Worm (Caenorhabditis elegans): ENCODE data around the gene Y51B9A.6.

Gene Y51B9A.6

ce11 chrII:9377158-9377557, 25.8 kb downstream of the Y51B9A.6 start, which contains the start of gene C06C3.10:
C06C3.10 (minus strand) TSS chrII:9377258.
- no peak for TF ChIP-seq zip-4 (GFP tag; optimal IDR thresholded peaks at IDR 0.05)
- TF ChIP-seq ceh-8 (GFP tag; optimal IDR thresholded peaks at IDR 0.05): no peak
- TF ChIP-seq mdl-1 (tag; optimal IDR thresholded peaks at IDR 0.05): no peak
- no peak for TF ChIP-seq xbp-1 (tag; optimal IDR thresholded peaks at IDR 0.05)
- no peak for TF ChIP-seq sox-4 (tag; optimal IDR thresholded peaks at IDR 0.05)
- no peak for TF ChIP-seq lin-39 (tag; optimal IDR thresholded peaks at IDR 0.05)
- TF ChIP-seq nhr-90 (tag; optimal IDR thresholded peaks at IDR 0.05; ENCODE audit: poor library complexity): no peak
- no peak for TF ChIP-seq ceh-88 (GFP tag; IDR thresholded peaks at IDR 0.05)
- no peak for TF ChIP-seq hlh-4 (tag; optimal IDR thresholded peaks at IDR 0.05)
- TF ChIP-seq lin-35 (GFP tag; optimal IDR thresholded peaks at IDR 0.05): no peak
- TF ChIP-seq ceh-82 (tag; optimal IDR thresholded peaks at IDR 0.05): no peak
- no peak for TF ChIP-seq skn-1 (tag; optimal IDR thresholded peaks at IDR 0.05)
- TF ChIP-seq efl-3 (GFP tag; optimal IDR thresholded peaks at IDR 0.05): no peak
- TF ChIP-seq unc-62 (GFP tag; optimal IDR thresholded peaks at IDR 0.05): no peak
- no peak for TF ChIP-seq ztf-4 (tag; optimal IDR thresholded peaks at IDR 0.05)
- TF ChIP-seq pqm-1 (tag; optimal IDR thresholded peaks at IDR 0.05): no peak

ce11 chrII:9374807-9375206, 28.2 kb downstream of the Y51B9A.6 start, which contains the start of gene C06C3.12:
C06C3.12 (plus strand) TSS chrII:9375107.
- no peak for TF ChIP-seq fos-1 (tag; optimal IDR thresholded peaks at IDR 0.05)
- no peak for TF ChIP-seq pax-3 (tag; optimal IDR thresholded peaks at IDR 0.05)
- no peak for TF ChIP-seq aly-2 (tag; optimal IDR thresholded peaks at IDR 0.05)
- TF ChIP-seq xbp-1 (tag; optimal IDR thresholded peaks at IDR 0.05): no peak
- no peak for TF ChIP-seq nhr-11 (tag; optimal IDR thresholded peaks at IDR 0.05)

DNA sequence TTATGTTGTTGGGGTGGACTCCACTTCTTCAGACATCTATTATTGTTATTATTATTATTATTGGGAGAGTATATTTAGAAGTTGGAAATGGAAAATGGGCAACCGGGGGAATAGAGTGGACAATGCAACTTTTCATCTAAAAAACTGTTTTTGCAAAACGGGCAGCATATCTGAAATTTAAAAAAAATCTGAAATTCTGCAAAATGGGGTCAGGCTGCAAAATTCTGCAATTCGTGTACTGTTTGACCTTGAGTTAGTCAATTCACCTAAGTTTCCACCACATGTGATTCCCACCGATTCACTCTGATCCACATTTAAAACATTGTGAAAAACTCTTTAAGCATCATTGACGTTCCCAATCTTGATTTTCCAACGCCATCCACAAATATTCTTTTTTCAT, 30.0 kb downstream of the Y51B9A.6 start, which contains the start of gene C06C3.4:
TSS of gene C06C3.4 (plus strand) at position 301 of the 400 bp plus-strand sequence.
- TF ChIP-seq zip-4 (GFP tag; optimal IDR thresholded peaks at IDR 0.05) (no peak), fkh-8 (tag; optimal IDR thresholded peaks at IDR 0.05) (no peak), egl-27 (tag; optimal IDR thresholded peaks at IDR 0.05) (no peak), ceh-88 (GFP tag; IDR thresholded peaks at IDR 0.05) (no peak), dsc-1 (tag; optimal IDR thresholded peaks at IDR 0.05) (no peak), unc-130 (tag; optimal IDR thresholded peaks at IDR 0.05) (no peak), tlp-1 (tag; optimal IDR thresholded peaks at IDR 0.05) (no peak), pqm-1 (tag; optimal IDR thresholded peaks at IDR 0.05) (no peak), C34B4.2 (tag; optimal IDR thresholded peaks at IDR 0.05) (no peak), mdl-1 (tag; optimal IDR thresholded peaks at IDR 0.05) (no peak), vab-15 (tag; optimal IDR thresholded peaks at IDR 0.05) (no peak), nhr-11 (tag; optimal IDR thresholded peaks at IDR 0.05) (no peak), aha-1 (tag; optimal IDR thresholded peaks at IDR 0.05) (no peak), pax-3 (tag; optimal IDR thresholded peaks at IDR 0.05) (no peak), unc-30 (tag; optimal IDR thresholded peaks at IDR 0.05) (no peak), C04F5.9 (tag; optimal IDR thresholded peaks at IDR 0.05) (no peak), hlh-17 (GFP tag; optimal IDR thresholded peaks at IDR 0.05; ENCODE audit: borderline replicate concordance) (no peak), unc-98 (GFP tag; IDR thresholded peaks at IDR 0.05) (no peak)

DNA sequence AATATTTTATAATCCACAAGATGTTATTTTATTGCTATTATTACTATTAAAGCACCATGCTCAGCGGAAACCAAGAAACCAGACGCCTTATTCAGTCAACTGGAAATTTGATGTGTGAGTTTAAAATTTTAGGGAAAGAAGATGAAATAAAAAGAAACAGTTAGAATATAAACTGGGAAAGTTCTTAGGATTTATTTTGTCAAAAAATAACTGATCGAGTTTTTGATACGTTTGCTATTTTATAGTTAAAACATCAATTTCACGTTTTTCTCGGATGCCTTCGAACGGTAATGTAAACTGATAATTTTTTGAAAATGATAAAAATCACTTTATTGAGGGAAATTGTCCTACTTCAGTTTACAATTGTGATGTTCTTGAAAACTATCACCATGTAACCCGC, 30.6 kb downstream of the Y51B9A.6 start, which contains the start of gene C06C3.3:
TSS of gene C06C3.3 (minus strand) at position 101 of the 400 bp plus-strand sequence.
- TF ChIP-seq efl-1 (optimal IDR thresholded peaks at IDR 0.05) (no peak), efl-1 (GFP tag; optimal IDR thresholded peaks at IDR 0.05 in 1 of 2) (no peak), hlh-4 (tag; optimal IDR thresholded peaks at IDR 0.05) (no peak), nhr-20 (tag; optimal IDR thresholded peaks at IDR 0.05) (no peak), jun-1 (tag; optimal IDR thresholded peaks at IDR 0.05) (no peak), nhr-76 (tag; optimal IDR thresholded peaks at IDR 0.05) (no peak), ceh-63 (GFP tag; optimal IDR thresholded peaks at IDR 0.05) (no peak), unc-98 (GFP tag; IDR thresholded peaks at IDR 0.05) (no peak), mdl-1 (tag; optimal IDR thresholded peaks at IDR 0.05) (no peak), mef-2 (tag; optimal IDR thresholded peaks at IDR 0.05) (no peak), vab-15 (tag; optimal IDR thresholded peaks at IDR 0.05) (no peak), pag-3 (tag; optimal IDR thresholded peaks at IDR 0.05; ENCODE audit: borderline replicate concordance, insufficient read depth) (no peak), ceh-8 (GFP tag; optimal IDR thresholded peaks at IDR 0.05) (no peak), ama-1 (optimal IDR thresholded peaks at IDR 0.05) (no peak), nhr-77 (tag; optimal IDR thresholded peaks at IDR 0.05) (no peak), mep-1 (tag; optimal IDR thresholded peaks at IDR 0.05) (no peak), nhr-85 (tag) (no peak), snu-23 (GFP tag; optimal IDR thresholded peaks at IDR 0.05) (no peak)

Measured in whole organism, L1 larva.